Worm (Caenorhabditis elegans) whole organism, mixed stage, embryonic: ENCODE results near the gene F08G12.11.

Experiments
- M03D4.4 ChIP-seq: sonication (generic microtip); optimal IDR thresholded peaks from 2 replicates; lab custom pipeline; 2017; ENCODE audit warnings: mild to moderate bottlenecking, missing genetic modification characterization, missing compliant biosample characterization
- ceh-39 ChIP-seq: fragments of 150-350 bp; optimal IDR thresholded peaks from 2 replicates; lab custom pipeline; 2014; ENCODE audit warnings: missing biosample characterization, missing genetic modification characterization
- ceh-43 ChIP-seq: fragments of 200-800 bp; sonication (Bioruptor generic); optimal IDR thresholded peaks from 2 replicates; lab custom pipeline; 2018; ENCODE audit warnings: mild to moderate bottlenecking, missing genetic modification characterization, moderate library complexity, missing compliant biosample characterization
- ceh-83 ChIP-seq: fragments of 200-800 bp; sonication (Bioruptor generic); optimal IDR thresholded peaks from 2 replicates; lab custom pipeline; 2018; ENCODE audit warnings: mild to moderate bottlenecking, missing genetic modification characterization, missing compliant biosample characterization
- ces-1 ChIP-seq: fragments of 150-350 bp; optimal IDR thresholded peaks from 2 replicates; lab custom pipeline; 2014; ENCODE audit warnings: missing biosample characterization, missing genetic modification reagents, missing genetic modification characterization
- drap-1 ChIP-seq: fragments of 200-800 bp; sonication (Bioruptor generic); optimal IDR thresholded peaks from 3 replicates; lab custom pipeline; 2018; ENCODE audit warnings: mild to moderate bottlenecking, missing genetic modification characterization, missing compliant biosample characterization
- elt-1 ChIP-seq: sonication (generic microtip); optimal IDR thresholded peaks from 2 replicates; lab custom pipeline; 2017; ENCODE audit warnings: missing genetic modification characterization, mild to moderate bottlenecking, missing compliant biosample characterization, antibody characterized with exemption, moderate library complexity, borderline replicate concordance; ENCODE audit not compliant: insufficient read depth
- elt-3 ChIP-seq: fragments of 150-350 bp; optimal IDR thresholded peaks from 2 replicates; lab custom pipeline; 2014; ENCODE audit warnings: missing biosample characterization, missing genetic modification characterization
- flh-1 ChIP-seq: fragments of 200-800 bp; sonication (Bioruptor generic); optimal IDR thresholded peaks from 2 replicates; lab custom pipeline; 2018; ENCODE audit warnings: mild to moderate bottlenecking, missing genetic modification characterization, moderate library complexity, missing compliant biosample characterization
- ham-2 ChIP-seq: fragments of 200-800 bp; sonication (Bioruptor generic); optimal IDR thresholded peaks from 2 replicates; lab custom pipeline; 2018; ENCODE audit warnings: mild to moderate bottlenecking, missing genetic modification characterization, missing compliant biosample characterization
- hlh-1 ChIP-seq: fragments of 150-350 bp; optimal IDR thresholded peaks from 2 replicates; lab custom pipeline; 2014; ENCODE audit warnings: missing biosample characterization, missing genetic modification reagents, missing genetic modification characterization
- lin-13 ChIP-seq: fragments of 150-350 bp; optimal IDR thresholded peaks from 2 replicates; lab custom pipeline; 2014; ENCODE audit warnings: missing biosample characterization, missing genetic modification characterization
- lin-32 ChIP-seq: fragments of 200-800 bp; sonication (Bioruptor generic); optimal IDR thresholded peaks from 2 replicates; lab custom pipeline; 2018; ENCODE audit warnings: mild to moderate bottlenecking, missing genetic modification characterization, missing compliant biosample characterization
- lsy-2 ChIP-seq: fragments of 150-350 bp; optimal IDR thresholded peaks from 2 replicates; lab custom pipeline; 2014; ENCODE audit warnings: missing biosample characterization, missing genetic modification characterization
- mab-5 ChIP-seq: fragments of 150-350 bp; optimal IDR thresholded peaks from 2 replicates; lab custom pipeline; 2014; ENCODE audit warnings: missing biosample characterization, missing genetic modification characterization
- mls-2 ChIP-seq: sonication (generic microtip); optimal IDR thresholded peaks from 2 replicates; lab custom pipeline; 2016; ENCODE audit warnings: mild to moderate bottlenecking, missing genetic modification characterization, moderate library complexity, missing compliant biosample characterization
- nhr-12 ChIP-seq: fragments of 150-350 bp; optimal IDR thresholded peaks from 2 replicates; lab custom pipeline; 2014; ENCODE audit warnings: missing biosample characterization, missing genetic modification characterization
- nhr-2 ChIP-seq: fragments of 150-350 bp; optimal IDR thresholded peaks from 2 replicates; lab custom pipeline; 2014; ENCODE audit warnings: missing biosample characterization, missing genetic modification characterization
- nhr-237 ChIP-seq: fragments of 150-350 bp; optimal IDR thresholded peaks from 2 replicates; lab custom pipeline; 2014; ENCODE audit warnings: missing biosample characterization, missing genetic modification characterization
- nhr-76 ChIP-seq: sonication (generic microtip); optimal IDR thresholded peaks from 2 replicates; lab custom pipeline; 2017; ENCODE audit warnings: missing biosample characterization, missing genetic modification characterization
- pha-4 ChIP-seq: fragments of 150-350 bp; optimal IDR thresholded peaks from 2 replicates; lab custom pipeline; 2018; ENCODE audit warnings: missing biosample characterization, missing genetic modification reagents, missing genetic modification characterization
- sem-2 ChIP-seq: fragments of 200-800 bp; sonication (Bioruptor generic); optimal IDR thresholded peaks from 2 replicates; lab custom pipeline; 2018; ENCODE audit warnings: mild to moderate bottlenecking, missing genetic modification characterization, missing compliant biosample characterization
- sptf-1 ChIP-seq: sonication (generic microtip); optimal IDR thresholded peaks from 2 replicates; lab custom pipeline; 2017; ENCODE audit warnings: mild to moderate bottlenecking, missing genetic modification characterization, moderate library complexity, missing compliant biosample characterization
- tbx-8 ChIP-seq: fragments of 200-800 bp; sonication (Bioruptor generic); optimal IDR thresholded peaks from 2 replicates; lab custom pipeline; 2018; ENCODE audit warnings: mild to moderate bottlenecking, missing genetic modification characterization, moderate library complexity, missing compliant biosample characterization
- unc-120 ChIP-seq: sonication (generic microtip); optimal IDR thresholded peaks from 2 replicates; lab custom pipeline; 2017; ENCODE audit warnings: missing genetic modification characterization, missing compliant biosample characterization; ENCODE audit not compliant: poor library complexity, severe bottlenecking
- unc-39 ChIP-seq: fragments of 150-350 bp; optimal IDR thresholded peaks from 2 replicates; lab custom pipeline; 2014; ENCODE audit warnings: missing biosample characterization, missing genetic modification characterization
- unc-62 ChIP-seq: fragments of 150-350 bp; optimal IDR thresholded peaks from 2 replicates; lab custom pipeline; 2014; ENCODE audit warnings: missing biosample characterization, missing genetic modification reagents, missing genetic modification characterization
- ztf-11 ChIP-seq: fragments of 150-350 bp; optimal IDR thresholded peaks from 2 replicates; lab custom pipeline; 2014; ENCODE audit warnings: missing biosample characterization, missing genetic modification characterization

Gene F08G12.11

ce11 chrX:11337783-11338182, 22.4 kb upstream of the F08G12.11 start, which contains the start of gene gcy-9:
Gene gcy-9, minus strand, starts transcription at chrX:11337883.
- TF ChIP-seq unc-62 (GFP tag; lab: Kevin White, UChicago) (no peak), lin-32 (GFP tag; lab: Kevin White, UChicago) (no peak), ceh-39 (tag; lab: Kevin White, UChicago) (no peak), nhr-12 (tag; lab: Kevin White, UChicago) (no peak), unc-120 (tag; lab: Kevin White, UChicago) (no peak), ces-1 (GFP tag; lab: Kevin White, UChicago) (no peak), ceh-83 (no peak), sem-2 (no peak), sptf-1 (tag; lab: Kevin White, UChicago) (no peak), lsy-2 (no peak), flh-1 (GFP tag; lab: Kevin White, UChicago) (no peak), elt-1 (no peak), nhr-2 (tag; lab: Kevin White, UChicago) (no peak), pha-4 (tag; lab: Kevin White, UChicago) (no peak), ceh-43 (GFP tag; lab: Kevin White, UChicago) (no peak)

ce11 chrX:11337095-11337494, 21.7 kb upstream of the F08G12.11 start:
- TF ChIP-seq M03D4.4 (tag; lab: Kevin White, UChicago), result no peak
- TF ChIP-seq, all 35 proteins: peak for 0

- no peak for TF ChIP-seq ces-1 (GFP tag; lab: Kevin White, UChicago)
- TF ChIP-seq nhr-2 (tag; lab: Kevin White, UChicago), result no peak
- TF ChIP-seq lin-13, result no peak
- no peak for TF ChIP-seq mls-2 (tag; lab: Kevin White, UChicago)
- no peak for TF ChIP-seq flh-1 (GFP tag; lab: Kevin White, UChicago)
- TF ChIP-seq elt-1, result no peak
- no peak for TF ChIP-seq drap-1 (GFP tag; lab: Kevin White, UChicago)
- no peak for TF ChIP-seq nhr-237 (tag; lab: Kevin White, UChicago)
- TF ChIP-seq hlh-1 (tag; lab: Kevin White, UChicago), result no peak
- no peak for TF ChIP-seq unc-120 (tag; lab: Kevin White, UChicago)
Observed at ce11 chrX:11329424-11329823, 14.1 kb upstream of the F08G12.11 start, which contains the start of gene npr-9. Gene npr-9, plus strand, starts transcription at chrX:11329724.

- TF ChIP-seq ces-1 (GFP tag; lab: Kevin White, UChicago), result peak; percentile 90
- TF ChIP-seq ham-2, result no peak
- TF ChIP-seq unc-62 (GFP tag; lab: Kevin White, UChicago), result no peak
- TF ChIP-seq nhr-2 (tag; lab: Kevin White, UChicago), result no peak
- no peak for TF ChIP-seq nhr-12 (tag; lab: Kevin White, UChicago)
- TF ChIP-seq, all 35 proteins: peak for 1
Observed at ce11 chrX:11328710-11329109, 13.3 kb upstream of the F08G12.11 start.

- TF ChIP-seq flh-1 (GFP tag; lab: Kevin White, UChicago), result no peak
- no peak for TF ChIP-seq unc-62 (GFP tag; lab: Kevin White, UChicago)
- no peak for TF ChIP-seq mab-5 (tag; lab: Kevin White, UChicago)
- TF ChIP-seq ces-1 (GFP tag; lab: Kevin White, UChicago), result no peak
- no peak for TF ChIP-seq ceh-39 (tag; lab: Kevin White, UChicago)
- no peak for TF ChIP-seq tbx-8 (GFP tag; lab: Kevin White, UChicago)
- TF ChIP-seq sptf-1 (tag; lab: Kevin White, UChicago), result no peak
Observed at ce11 chrX:11326827-11327226, 11.5 kb upstream of the F08G12.11 start, which contains the start of gene ZK455.5. Gene ZK455.5, minus strand, starts transcription at chrX:11326927.

ce11 chrX:11324240-11324639, 8.9 kb upstream of the F08G12.11 start, which contains the start of gene asm-2:
Gene asm-2, minus strand, starts transcription at chrX:11324251.
- TF ChIP-seq elt-3 (tag; lab: Kevin White, UChicago) (no peak), unc-39 (tag; lab: Kevin White, UChicago) (no peak), nhr-2 (tag; lab: Kevin White, UChicago) (no peak), ceh-83 (no peak), mls-2 (tag; lab: Kevin White, UChicago) (no peak), ztf-11 (no peak), elt-1 (no peak), nhr-76 (tag; lab: Kevin White, UChicago) (no peak)
